Fruit fly (Drosophila melanogaster) whole organism, embryonic: ENCODE results near the gene Claspin.

Source experiments
- Abd-B ChIP-seq: fragments of 200-800 bp; sonication (Bioruptor generic); optimal IDR thresholded peaks from 2 replicates; lab custom pipeline; 2018; ENCODE audit warnings: missing biosample characterization, mild to moderate bottlenecking, missing genetic modification characterization, moderate library complexity
- danr ChIP-seq: fragments of 200-800 bp; sonication (Bioruptor generic); IDR thresholded peaks from 2 replicates; pipeline ENCODE4 v1.3.6; 2022; ENCODE audit warnings: missing biosample characterization, missing genetic modification characterization

dm6 chr3L:4356986-4357385 lies 43.7 kb downstream of the Claspin start:
- no peak for TF ChIP-seq danr (GFP tag; lab: Robert Waterston, UW)
- no peak for TF ChIP-seq Abd-B (GFP tag; lab: Kevin White, UChicago)
